Worm (Caenorhabditis elegans) whole organism, L1 larva: Measurements from ENCODE around the gene Y11D7A.10.
"Not testable (repeated sequence)": the region's sequence is repeated elsewhere in the genome, so short reads cannot be mapped to it uniquely, and the experiment has no call there.

Source experiments
- Y116A8C.19 ChIP-seq: sonication (generic microtip); optimal IDR thresholded peaks from 2 replicates; lab custom pipeline; 2016; ENCODE audit warnings: missing compliant biosample characterization, missing genetic modification characterization, borderline replicate concordance
- aly-2 ChIP-seq: fragments of 150-350 bp; optimal IDR thresholded peaks from 2 replicates; lab custom pipeline; 2014; ENCODE audit warnings: missing biosample characterization, missing genetic modification characterization
- blmp-1 ChIP-seq: fragments of 150-350 bp; optimal IDR thresholded peaks from 2 replicates; lab custom pipeline; 2014; ENCODE audit warnings: missing biosample characterization, missing genetic modification characterization
- ceh-63 ChIP-seq: fragments of 200-800 bp; sonication (Bioruptor generic); optimal IDR thresholded peaks from 2 replicates; lab custom pipeline; 2018; ENCODE audit warnings: mild to moderate bottlenecking, missing genetic modification characterization, missing compliant biosample characterization
- ceh-8 ChIP-seq: fragments of 200-800 bp; sonication (Bioruptor generic); optimal IDR thresholded peaks from 2 replicates; lab custom pipeline; 2018; ENCODE audit warnings: mild to moderate bottlenecking, missing genetic modification characterization, moderate library complexity, missing compliant biosample characterization
- ceh-88 ChIP-seq: fragments of 200-800 bp; sonication (Bioruptor generic); IDR thresholded peaks from 2 replicates; pipeline ENCODE4 v1.3.6; 2022; ENCODE audit warnings: missing genetic modification characterization, missing compliant biosample characterization
- ceh-90 ChIP-seq: sonication (generic microtip); optimal IDR thresholded peaks from 2 replicates; lab custom pipeline; 2016; ENCODE audit warnings: missing genetic modification characterization, missing compliant biosample characterization
- dpl-1 ChIP-seq, 3 experiments: fragments of 150-350 bp in 2 of 3; sonication (generic microtip) in 1 of 3; optimal IDR thresholded peaks; 2 replicates each; lab custom pipeline; 2014 to 2017; ENCODE audit warnings: missing biosample characterization in 3 of 3, missing genetic modification characterization in 3 of 3, missing genetic modification reagents in 3 of 3
- dsc-1 ChIP-seq: sonication (generic microtip); optimal IDR thresholded peaks from 2 replicates; lab custom pipeline; 2016; ENCODE audit warnings: mild to moderate bottlenecking, missing genetic modification characterization, missing compliant biosample characterization
- efl-1 ChIP-seq, 4 experiments: fragments of 150-350 bp; optimal IDR thresholded peaks in 3 of 4; peaks in 1 of 4; 1 replicate in 1 of 4; 2 replicates in 3 of 4; lab custom pipeline; 2014; ENCODE audit warnings: missing biosample characterization in 2 of 4, missing genetic modification characterization in 2 of 4, missing genetic modification reagents in 2 of 4
- efl-3 ChIP-seq: fragments of 200-800 bp; sonication (Bioruptor generic); optimal IDR thresholded peaks from 2 replicates; lab custom pipeline; 2018; ENCODE audit warnings: mild to moderate bottlenecking, missing genetic modification characterization, missing compliant biosample characterization
- egl-13 ChIP-seq: sonication (generic microtip); optimal IDR thresholded peaks from 2 replicates; lab custom pipeline; 2016; ENCODE audit warnings: missing genotype, missing genetic modification reagents, missing genetic modification characterization, missing compliant biosample characterization
- fkh-10 ChIP-seq: sonication (generic microtip); optimal IDR thresholded peaks from 2 replicates; lab custom pipeline; 2017; ENCODE audit warnings: missing biosample characterization, missing genetic modification reagents, missing genetic modification characterization
- fkh-8 ChIP-seq: sonication (generic microtip); optimal IDR thresholded peaks from 2 replicates; lab custom pipeline; 2016; ENCODE audit warnings: mild to moderate bottlenecking, missing genetic modification characterization, missing compliant biosample characterization
- jun-1 ChIP-seq: fragments of 150-350 bp; optimal IDR thresholded peaks from 2 replicates; lab custom pipeline; 2014; ENCODE audit warnings: missing biosample characterization, missing genetic modification reagents, missing genetic modification characterization
- lin-14 ChIP-seq: fragments of 200-800 bp; sonication (Bioruptor generic); optimal IDR thresholded peaks from 2 replicates; lab custom pipeline; 2018; ENCODE audit warnings: mild to moderate bottlenecking, missing genetic modification characterization, moderate library complexity, missing compliant biosample characterization
- lin-15B ChIP-seq: fragments of 150-350 bp; sonication (generic microtip); optimal IDR thresholded peaks from 3 replicates; lab custom pipeline; 2014; ENCODE audit warnings: missing biosample characterization, missing genetic modification characterization
- lin-39 ChIP-seq: fragments of 150-350 bp; optimal IDR thresholded peaks from 2 replicates; lab custom pipeline; 2014; ENCODE audit warnings: missing biosample characterization, missing genetic modification reagents, missing genetic modification characterization
- lsy-2 ChIP-seq, 2 experiments: fragments of 150-350 bp; optimal IDR thresholded peaks; 2 replicates each; lab custom pipeline; 2014; ENCODE audit warnings: missing biosample characterization in 2 of 2, missing genetic modification characterization in 2 of 2
- mdl-1 ChIP-seq, 2 experiments: fragments of 150-350 bp; optimal IDR thresholded peaks; 2 replicates each; lab custom pipeline; 2014 to 2017; ENCODE audit warnings: missing biosample characterization in 2 of 2, missing genetic modification characterization in 2 of 2, inconsistent platforms in 1 of 2
- nhr-12 ChIP-seq: sonication (generic microtip); optimal IDR thresholded peaks from 2 replicates; lab custom pipeline; 2017; ENCODE audit warnings: missing biosample characterization, missing genetic modification characterization
- nhr-28 ChIP-seq: fragments of 150-350 bp; optimal IDR thresholded peaks from 2 replicates; lab custom pipeline; 2014; ENCODE audit warnings: missing biosample characterization, missing genetic modification characterization
- nhr-77 ChIP-seq: fragments of 150-350 bp; optimal IDR thresholded peaks from 2 replicates; lab custom pipeline; 2014; ENCODE audit warnings: missing biosample characterization, missing genetic modification characterization
- nhr-85 ChIP-seq: sonication (generic microtip); peaks from one replicate; lab custom pipeline; 2016; ENCODE audit warnings: missing genetic modification characterization, inconsistent platforms, missing compliant biosample characterization
- pag-3 ChIP-seq: sonication (generic microtip); optimal IDR thresholded peaks from 2 replicates; lab custom pipeline; 2017; ENCODE audit warnings: missing genetic modification characterization, mild to moderate bottlenecking, missing compliant biosample characterization, antibody characterized with exemption, borderline replicate concordance; ENCODE audit not compliant: insufficient read depth
- rnt-1 ChIP-seq: sonication (generic microtip); optimal IDR thresholded peaks from 2 replicates; lab custom pipeline; 2016; ENCODE audit warnings: mild to moderate bottlenecking, missing genetic modification characterization, moderate library complexity, missing compliant biosample characterization
- skn-1 ChIP-seq: fragments of 150-350 bp; optimal IDR thresholded peaks from 2 replicates; lab custom pipeline; 2014; ENCODE audit warnings: missing biosample characterization, missing genetic modification characterization
- snpc-4 ChIP-seq: fragments of 150-350 bp; optimal IDR thresholded peaks from 2 replicates; lab custom pipeline; 2014; ENCODE audit warnings: missing biosample characterization, missing genetic modification characterization
- sox-4 ChIP-seq: sonication (generic microtip); optimal IDR thresholded peaks from 2 replicates; lab custom pipeline; 2016; ENCODE audit warnings: missing genetic modification characterization, missing compliant biosample characterization
- sptf-1 ChIP-seq: fragments of 150-350 bp; optimal IDR thresholded peaks from 2 replicates; lab custom pipeline; 2014; ENCODE audit warnings: missing biosample characterization, missing genetic modification characterization
- tbx-2 ChIP-seq: sonication (generic microtip); optimal IDR thresholded peaks from 2 replicates; lab custom pipeline; 2016; ENCODE audit warnings: missing genetic modification characterization, missing compliant biosample characterization
- tlp-1 ChIP-seq: fragments of 150-350 bp; optimal IDR thresholded peaks from 2 replicates; lab custom pipeline; 2014; ENCODE audit warnings: missing biosample characterization, missing genetic modification characterization
- vab-15 ChIP-seq: sonication (generic microtip); optimal IDR thresholded peaks from 2 replicates; lab custom pipeline; 2017; ENCODE audit warnings: missing genotype, mild to moderate bottlenecking, missing genetic modification characterization, missing compliant biosample characterization
- zag-1 ChIP-seq: fragments of 150-350 bp; optimal IDR thresholded peaks from 2 replicates; lab custom pipeline; 2014; ENCODE audit warnings: missing biosample characterization, missing genetic modification characterization
- ztf-11 ChIP-seq, 2 experiments: sonication (generic microtip); optimal IDR thresholded peaks; 2 replicates each; lab custom pipeline; 2016 to 2017; ENCODE audit warnings: missing genetic modification characterization in 2 of 2, missing biosample characterization in 1 of 2, missing compliant biosample characterization in 1 of 2

Gene Y11D7A.10

DNA sequence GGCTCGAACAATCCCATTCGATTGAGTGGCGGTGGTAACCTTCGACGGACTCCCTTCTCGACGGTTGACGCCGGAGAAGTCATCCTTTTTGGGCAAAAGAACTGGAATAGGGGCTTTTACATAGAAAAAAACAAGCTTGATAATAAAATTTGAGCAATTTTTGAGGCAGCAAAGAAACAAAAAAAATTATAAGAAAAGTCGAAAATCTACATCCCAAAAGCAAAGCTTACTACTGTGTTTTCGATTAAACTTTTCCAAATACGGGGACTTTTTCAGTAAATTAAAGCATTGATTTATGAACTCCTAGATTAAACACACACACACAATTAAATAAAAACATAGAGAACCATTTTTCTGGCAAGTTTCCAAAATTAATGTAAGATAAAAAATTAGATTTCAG lies 3.6 kb downstream of the Y11D7A.10 start, which contains the start of gene Y11D7A.9:
Gene Y11D7A.9, minus strand, starts transcription at position 101 of the 400 bp plus-strand sequence.
- TF ChIP-seq lin-15B (tag; lab: Kevin White, UChicago) (no peak), ceh-88 (no peak), mdl-1 (tag; optimal IDR thresholded peaks at IDR 0.05; lab: Kevin White, UChicago) (no peak), ceh-90 (tag; lab: Kevin White, UChicago) (no peak), fkh-8 (tag; lab: Kevin White, UChicago) (no peak), efl-3 (no peak), dpl-1 (GFP tag; optimal IDR thresholded peaks at IDR 0.05; lab: Kevin White, UChicago) (no peak), nhr-77 (no peak), nhr-85 (tag; lab: Kevin White, UChicago) (no peak), efl-1 (optimal IDR thresholded peaks at IDR 0.05; lab: Kevin White, UChicago) (no peak), efl-1 (GFP tag; optimal IDR thresholded peaks at IDR 0.05 in 1 of 2; lab: Kevin White, UChicago) (no peak), sox-4 (no peak), nhr-12 (tag; lab: Kevin White, UChicago) (no peak), ztf-11 (tag; optimal IDR thresholded peaks at IDR 0.05; lab: Kevin White, UChicago) (no peak), ceh-8 (no peak), tbx-2 (tag; lab: Kevin White, UChicago) (no peak), zag-1 (tag; lab: Kevin White, UChicago) (no peak), blmp-1 (tag; lab: Kevin White, UChicago) (no peak), tlp-1 (tag; lab: Kevin White, UChicago) (no peak), skn-1 (no peak)

DNA sequence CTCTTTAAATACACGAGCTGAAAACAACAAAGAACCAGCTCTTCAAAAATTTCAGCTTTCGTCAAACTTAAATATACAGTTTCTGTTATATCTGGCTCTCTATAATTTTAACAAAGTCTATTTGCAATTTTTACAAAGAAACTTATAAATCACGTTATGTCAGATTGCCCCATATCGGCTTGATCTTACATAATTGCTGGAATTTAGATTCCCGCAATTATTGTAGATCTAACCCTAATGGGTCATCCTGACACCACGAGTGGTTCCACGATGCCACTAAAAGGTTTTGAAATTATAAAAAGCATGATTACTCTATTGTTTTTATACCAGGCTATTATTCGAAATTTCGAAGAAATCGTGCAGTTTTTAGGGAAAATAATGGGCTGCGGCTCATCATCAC lies 8.5 kb downstream of the Y11D7A.10 start, which contains the start of gene Y11D7A.8:
Gene Y11D7A.8, plus strand, starts transcription at position 301 of the 400 bp plus-strand sequence.
- TF ChIP-seq efl-1 (optimal IDR thresholded peaks at IDR 0.05; lab: Kevin White, UChicago) (no peak), efl-1 (GFP tag; optimal IDR thresholded peaks at IDR 0.05 in 1 of 2; lab: Kevin White, UChicago) (peak in 1 of 2 experiments; percentile 83), egl-13 (tag; lab: Kevin White, UChicago) (no peak), ceh-63 (no peak)

DNA sequence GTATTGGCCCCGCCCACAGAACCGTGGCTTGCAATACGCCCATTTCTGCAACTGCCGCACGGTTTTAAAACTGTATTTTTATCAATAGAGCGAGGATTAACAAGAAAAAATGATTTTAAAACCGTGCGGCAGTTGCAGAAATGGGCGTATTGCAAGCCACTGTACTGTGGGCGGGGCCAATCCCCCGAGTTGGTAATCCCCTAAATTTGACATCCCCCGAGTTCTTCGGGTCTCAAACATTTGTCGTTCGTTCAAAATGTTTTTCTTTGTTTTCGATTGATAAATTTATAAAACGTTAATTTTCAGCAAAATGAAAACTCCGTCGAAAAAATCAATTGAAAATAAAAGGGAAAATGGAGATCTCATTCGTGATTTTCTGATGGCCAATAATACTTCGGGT lies 10.3 kb downstream of the Y11D7A.10 start, which contains the start of gene Y11D7A.7:
Gene Y11D7A.7, plus strand, starts transcription at position 301 of the 400 bp plus-strand sequence.
- not testable (repeated sequence) for TF ChIP-seq efl-3; ceh-8; ztf-11 (tag; optimal IDR thresholded peaks at IDR 0.05; lab: Kevin White, UChicago)

DNA sequence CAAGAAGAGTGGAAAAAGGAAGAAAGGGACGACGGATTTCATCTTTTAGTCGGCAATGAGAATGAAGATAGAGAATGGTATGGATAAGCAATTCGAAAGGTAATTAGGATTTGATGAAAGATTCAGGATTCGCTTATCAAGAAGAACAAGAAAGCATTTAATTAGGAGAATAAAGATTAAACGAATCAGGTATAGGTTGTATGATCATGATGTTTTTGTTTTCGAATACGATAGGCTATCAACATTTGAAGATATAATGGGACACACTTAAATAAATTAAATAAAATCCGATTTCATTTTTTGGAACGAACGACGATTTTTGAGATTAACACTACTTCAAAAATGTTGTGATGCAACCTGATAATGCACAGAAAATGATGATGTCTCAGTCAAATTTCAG lies 14.1 kb downstream of the Y11D7A.10 start, which contains the start of gene Y11D7A.5:
Gene Y11D7A.5, minus strand, starts transcription at position 101 of the 400 bp plus-strand sequence.
- TF ChIP-seq Y116A8C.19 (tag; lab: Kevin White, UChicago) (no peak), blmp-1 (tag; lab: Kevin White, UChicago) (peak; percentile 20)
- TF ChIP-seq, all 84 proteins: peak for 1

DNA sequence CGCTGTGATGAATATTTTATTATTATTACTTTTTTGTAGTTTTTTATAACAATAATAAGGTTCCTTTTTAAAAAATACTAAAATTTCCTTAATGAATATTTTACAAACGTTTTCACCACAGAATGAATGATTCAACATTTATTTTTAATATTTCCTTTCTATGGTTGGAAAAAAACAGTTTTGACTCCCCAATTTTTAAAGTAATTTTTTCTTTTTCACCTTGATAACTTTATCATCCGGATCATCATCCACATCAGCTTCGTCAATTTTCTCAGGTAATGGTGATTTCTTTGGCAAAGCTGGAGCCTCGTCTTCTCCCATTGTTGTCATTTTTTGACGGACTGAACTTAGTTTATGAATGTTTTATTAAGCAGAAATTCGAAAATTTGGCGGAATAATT lies 15.9 kb downstream of the Y11D7A.10 start, which contains the start of gene rab-28:
Gene rab-28, minus strand, starts transcription at position 343 of the 400 bp plus-strand sequence.
- TF ChIP-seq jun-1 (tag; lab: Kevin White, UChicago): no peak
- TF ChIP-seq fkh-10 (GFP tag; lab: Kevin White, UChicago): no peak
- no peak for TF ChIP-seq aly-2 (tag; lab: Kevin White, UChicago)
- no peak for TF ChIP-seq pag-3 (tag; lab: Kevin White, UChicago)
- TF ChIP-seq zag-1 (tag; lab: Kevin White, UChicago): no peak
- TF ChIP-seq dsc-1 (tag; lab: Kevin White, UChicago): no peak
- TF ChIP-seq vab-15 (tag; lab: Kevin White, UChicago): no peak
- no peak for TF ChIP-seq rnt-1 (tag; lab: Kevin White, UChicago)
- no peak for TF ChIP-seq snpc-4 (tag; lab: Kevin White, UChicago)
- no peak for TF ChIP-seq lsy-2 (tag; optimal IDR thresholded peaks at IDR 0.05; lab: Kevin White, UChicago)
- no peak for TF ChIP-seq sptf-1
- TF ChIP-seq nhr-28: no peak
- no peak for TF ChIP-seq lin-14 (GFP tag; lab: Kevin White, UChicago)
- no peak for TF ChIP-seq ceh-90 (tag; lab: Kevin White, UChicago)
- no peak for TF ChIP-seq lin-39 (tag; lab: Kevin White, UChicago)
